Fruit fly (Drosophila melanogaster) whole organism, embryonic: ENCODE data around the gene PRL-1.
A peak's percentile ranks its signal among the peaks of the same experiment; 100 is the strongest.

ENCODE experiments used
- CG1024 ChIP-seq: fragments of 200-800 bp; sonication (Bioruptor generic); IDR thresholded peaks from 2 replicates; pipeline ENCODE4 v1.3.6; 2022; ENCODE audit warnings: missing biosample characterization, missing genetic modification characterization
- CG11085 ChIP-seq: fragments of 200-800 bp; sonication (Bioruptor generic); IDR thresholded peaks from 2 replicates; pipeline ENCODE4 v1.3.6; 2022; ENCODE audit warnings: missing biosample characterization, missing genetic modification characterization
- CG12071 ChIP-seq: fragments of 200-800 bp; sonication (Bioruptor generic); optimal IDR thresholded peaks from 3 replicates; lab custom pipeline; 2018; ENCODE audit warnings: missing biosample characterization, mild to moderate bottlenecking, missing genetic modification characterization
- CG12219 ChIP-seq: fragments of 200-800 bp; sonication (Bioruptor generic); optimal IDR thresholded peaks from 3 replicates; lab custom pipeline; 2018; ENCODE audit warnings: missing biosample characterization, mild to moderate bottlenecking, missing genetic modification characterization
- CG14667 ChIP-seq: fragments of 200-800 bp; sonication (Bioruptor generic); IDR thresholded peaks from 2 replicates; pipeline ENCODE4 v1.3.6; 2022; ENCODE audit warnings: missing biosample characterization, missing genetic modification characterization
- CG1603 ChIP-seq: fragments of 200-800 bp; sonication (Bioruptor generic); optimal IDR thresholded peaks from 2 replicates; lab custom pipeline; 2019; ENCODE audit warnings: missing biosample characterization, mild to moderate bottlenecking, missing genetic modification characterization, moderate library complexity
- CG16813 ChIP-seq: fragments of 200-800 bp; sonication (Bioruptor generic); IDR thresholded peaks from 3 replicates; pipeline ENCODE4 v1.3.6; 2022; ENCODE audit warnings: missing biosample characterization, missing genetic modification characterization; ENCODE audit not compliant: partially characterized antibody
- CG17186 ChIP-seq: fragments of 200-800 bp; sonication (Bioruptor generic); optimal IDR thresholded peaks from 3 replicates; lab custom pipeline; 2017; ENCODE audit warnings: missing biosample characterization, missing genetic modification reagents, missing genetic modification characterization
- CG18011 ChIP-seq: fragments of 200-800 bp; sonication (Bioruptor generic); optimal IDR thresholded peaks from 2 replicates; lab custom pipeline; 2017; ENCODE audit warnings: missing biosample characterization, missing genetic modification characterization, mild to moderate bottlenecking, moderate library complexity, missing genotype
- CG30020 ChIP-seq: fragments of 200-800 bp; optimal IDR thresholded peaks from 2 replicates; lab custom pipeline; 2019; ENCODE audit warnings: missing biosample characterization, mild to moderate bottlenecking, missing genetic modification characterization, moderate library complexity
- CG30403 ChIP-seq: fragments of 200-800 bp; sonication (Bioruptor generic); optimal IDR thresholded peaks from 3 replicates; lab custom pipeline; 2016; ENCODE audit warnings: missing biosample characterization, missing genetic modification characterization
- CG3163 ChIP-seq: fragments of 200-800 bp; sonication (Bioruptor generic); optimal IDR thresholded peaks from 3 replicates; lab custom pipeline; 2016; ENCODE audit warnings: missing biosample characterization, missing genetic modification characterization
- CG34376 ChIP-seq: fragments of 200-800 bp; sonication (Bioruptor generic); optimal IDR thresholded peaks from 2 replicates; lab custom pipeline; 2018; ENCODE audit warnings: missing biosample characterization, mild to moderate bottlenecking, missing genetic modification characterization
- CG4820 ChIP-seq: fragments of 200-800 bp; sonication (Bioruptor generic); optimal IDR thresholded peaks from 3 replicates; lab custom pipeline; 2016; ENCODE audit warnings: missing biosample characterization, missing genetic modification characterization
- CG6254 ChIP-seq: fragments of 200-800 bp; sonication (Bioruptor generic); optimal IDR thresholded peaks from 3 replicates; lab custom pipeline; 2017; ENCODE audit warnings: mild to moderate bottlenecking, missing biosample characterization, missing genetic modification reagents, missing genetic modification characterization
- CG7987 ChIP-seq: fragments of 200-800 bp; sonication (Bioruptor generic); optimal IDR thresholded peaks from 2 replicates; lab custom pipeline; 2018; ENCODE audit warnings: missing biosample characterization, mild to moderate bottlenecking, missing genetic modification characterization, moderate library complexity
- CG8765 ChIP-seq: fragments of 200-800 bp; sonication (Bioruptor generic); IDR thresholded peaks from 2 replicates; pipeline ENCODE4 v1.3.6; 2022; ENCODE audit warnings: missing biosample characterization, missing genetic modification characterization
- CG9876 ChIP-seq: fragments of 200-800 bp; sonication (Bioruptor generic); optimal IDR thresholded peaks from 2 replicates; lab custom pipeline; 2016; ENCODE audit warnings: missing biosample characterization, missing genetic modification characterization
- CTCF ChIP-seq: fragments of 200-800 bp; sonication (Bioruptor generic); optimal IDR thresholded peaks from 2 replicates; lab custom pipeline; 2017; ENCODE audit warnings: missing biosample characterization, mild to moderate bottlenecking, missing genetic modification characterization, moderate library complexity
- Deaf1 ChIP-seq: fragments of 200-800 bp; optimal IDR thresholded peaks from 3 replicates; lab custom pipeline; 2019; ENCODE audit warnings: missing biosample characterization, mild to moderate bottlenecking, missing genetic modification characterization, moderate library complexity
- Doc2 ChIP-seq: fragments of 200-800 bp; sonication (Bioruptor generic); IDR thresholded peaks from 2 replicates; pipeline ENCODE4 v1.3.6; 2022; ENCODE audit warnings: missing biosample characterization, missing genetic modification characterization
- Drgx ChIP-seq: fragments of 200-800 bp; sonication (Bioruptor generic); IDR thresholded peaks from 2 replicates; pipeline ENCODE4 v1.3.6; 2022; ENCODE audit warnings: missing biosample characterization, missing genetic modification characterization
- E2f2 ChIP-seq: fragments of 200-800 bp; sonication (Bioruptor generic); IDR thresholded peaks from 2 replicates; pipeline ENCODE4 v1.3.6; 2022; ENCODE audit warnings: missing biosample characterization, missing genetic modification characterization
- Hmx ChIP-seq: fragments of 200-800 bp; sonication (Bioruptor generic); optimal IDR thresholded peaks from 2 replicates; lab custom pipeline; 2016; ENCODE audit warnings: missing biosample characterization, missing genetic modification characterization
- Mad ChIP-seq: fragments of 200-800 bp; sonication (Bioruptor generic); optimal IDR thresholded peaks from 2 replicates; lab custom pipeline; 2016; ENCODE audit warnings: missing biosample characterization, missing genetic modification characterization
- Med ChIP-seq: fragments of 200-800 bp; sonication (Bioruptor generic); peaks from one replicate; lab custom pipeline; 2016; ENCODE audit warnings: missing biosample characterization, missing genetic modification characterization, mild to moderate bottlenecking, inconsistent platforms, moderate library complexity
- NC2β ChIP-seq: fragments of 200-800 bp; sonication (Bioruptor generic); optimal IDR thresholded peaks from 2 replicates; lab custom pipeline; 2016; ENCODE audit warnings: missing biosample characterization, missing genetic modification characterization
- Optix ChIP-seq: fragments of 200-800 bp; sonication (Bioruptor generic); IDR thresholded peaks from 3 replicates; pipeline ENCODE4 v1.3.6; 2022; ENCODE audit warnings: missing biosample characterization, missing genetic modification characterization
- Ravus ChIP-seq: fragments of 200-800 bp; sonication (Bioruptor generic); IDR thresholded peaks from 2 replicates; pipeline ENCODE4 v1.3.6; 2022; ENCODE audit warnings: missing biosample characterization, missing genetic modification characterization
- Rfx ChIP-seq: fragments of 200-800 bp; sonication (Bioruptor generic); IDR thresholded peaks from 2 replicates; pipeline ENCODE4 v1.3.6; 2022; ENCODE audit warnings: missing biosample characterization, missing genetic modification characterization
- Xbp1 ChIP-seq: fragments of 200-800 bp; sonication (Bioruptor generic); optimal IDR thresholded peaks from 3 replicates; lab custom pipeline; 2016; ENCODE audit warnings: missing biosample characterization, mild to moderate bottlenecking, missing genetic modification characterization
- az2 ChIP-seq: fragments of 200-800 bp; sonication (Bioruptor generic); optimal IDR thresholded peaks from 3 replicates; lab custom pipeline; 2016; ENCODE audit warnings: missing biosample characterization, missing genetic modification characterization
- chinmo ChIP-seq: fragments of 200-800 bp; sonication (Bioruptor generic); IDR thresholded peaks from 4 replicates; pipeline ENCODE4 v1.3.6; 2022; ENCODE audit warnings: missing biosample characterization, missing genetic modification characterization; ENCODE audit not compliant: partially characterized antibody
- chm ChIP-seq: fragments of 200-800 bp; sonication (Bioruptor generic); IDR thresholded peaks from 2 replicates; pipeline ENCODE4 v1.3.6; 2022; ENCODE audit warnings: missing biosample characterization, missing genetic modification characterization
- ewg ChIP-seq: fragments of 200-800 bp; sonication (Bioruptor generic); optimal IDR thresholded peaks from 3 replicates; lab custom pipeline; 2017; ENCODE audit warnings: mild to moderate bottlenecking, missing biosample characterization, missing genetic modification reagents, missing genetic modification characterization
- gcm2 ChIP-seq: fragments of 200-800 bp; sonication (Bioruptor generic); optimal IDR thresholded peaks from 2 replicates; lab custom pipeline; 2016; ENCODE audit warnings: missing biosample characterization, missing genetic modification characterization
- gsb ChIP-seq: fragments of 200-800 bp; sonication (Bioruptor generic); IDR thresholded peaks from 2 replicates; pipeline ENCODE4 v1.3.6; 2022; ENCODE audit warnings: missing biosample characterization, missing genetic modification characterization
- hb ChIP-seq: fragments of 200-800 bp; sonication (Bioruptor generic); IDR thresholded peaks from 3 replicates; pipeline ENCODE4 v1.3.6; 2022; ENCODE audit warnings: missing biosample characterization, missing genetic modification characterization; ENCODE audit not compliant: partially characterized antibody
- nom ChIP-seq: fragments of 200-800 bp; sonication (Bioruptor generic); optimal IDR thresholded peaks from 2 replicates; lab custom pipeline; 2017; ENCODE audit warnings: missing biosample characterization, missing genetic modification characterization, mild to moderate bottlenecking, moderate library complexity, missing genetic modification reagents
- org-1 ChIP-seq: fragments of 200-800 bp; sonication (Bioruptor generic); optimal IDR thresholded peaks from 2 replicates; lab custom pipeline; 2017; ENCODE audit warnings: missing biosample characterization, missing genetic modification characterization
- pfk ChIP-seq: fragments of 200-800 bp; sonication (Bioruptor generic); optimal IDR thresholded peaks from 2 replicates; lab custom pipeline; 2018; ENCODE audit warnings: missing biosample characterization, mild to moderate bottlenecking, missing genetic modification characterization, moderate library complexity
- prd ChIP-seq, 3 experiments: fragments of >200 bp in 2 of 3; fragments of 200-800 bp in 1 of 3; sonication (Bioruptor generic) in 1 of 3; optimal IDR thresholded peaks in 2 of 3; IDR thresholded peaks in 1 of 3; 2 replicates in 2 of 3; 3 replicates in 1 of 3; pipeline versions ENCODE4 v1.3.6 to Lab custom; 2017 to 2022; ENCODE audit warnings: missing biosample characterization in 1 of 3, missing genetic modification characterization in 1 of 3
- run ChIP-seq: fragments of 200-800 bp; sonication (Bioruptor generic); optimal IDR thresholded peaks from 3 replicates; lab custom pipeline; 2018; ENCODE audit warnings: missing biosample characterization, mild to moderate bottlenecking, missing genetic modification characterization
- schlank ChIP-seq: fragments of 200-800 bp; sonication (Bioruptor generic); optimal IDR thresholded peaks from 2 replicates; lab custom pipeline; 2018; ENCODE audit warnings: missing biosample characterization, mild to moderate bottlenecking, missing genetic modification characterization
- ttk ChIP-seq: fragments of 200-800 bp; sonication (Bioruptor generic); IDR thresholded peaks from 2 replicates; pipeline ENCODE4 v2.1.2; 2022; ENCODE audit warnings: missing biosample characterization, missing genetic modification characterization
- unc-4 ChIP-seq: fragments of 200-800 bp; sonication (Bioruptor generic); IDR thresholded peaks from 2 replicates; pipeline ENCODE4 v1.3.6; 2022; ENCODE audit warnings: missing biosample characterization, missing genetic modification characterization; ENCODE audit not compliant: partially characterized antibody
- wor ChIP-seq: fragments of 200-800 bp; sonication (Bioruptor generic); IDR thresholded peaks from 2 replicates; pipeline ENCODE4 v1.3.6; 2022; ENCODE audit warnings: missing biosample characterization, missing genetic modification characterization

The PRL-1 gene

DNA sequence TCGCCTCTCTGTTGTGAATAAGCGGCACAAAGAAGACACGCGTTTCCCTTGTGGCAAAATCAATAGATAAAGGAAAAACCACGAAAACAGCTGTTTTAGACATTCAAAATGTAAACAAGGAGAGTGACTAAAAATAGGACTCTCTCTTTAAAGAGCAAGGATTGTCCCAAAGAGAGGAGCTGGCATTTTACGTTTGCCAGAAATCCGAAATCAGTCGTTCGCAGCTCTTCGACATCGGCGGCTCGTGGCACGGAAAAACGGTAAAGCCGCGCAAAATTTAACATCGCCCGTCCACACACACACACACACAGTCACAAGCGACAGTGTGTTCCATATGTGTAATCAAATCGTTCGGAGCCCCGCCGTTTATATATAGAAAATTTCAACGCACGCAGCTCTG is 26.1 kb downstream of the PRL-1 start, which contains the start of gene Ca-Ma2d (continued):
- TF ChIP-seq CG14667 (GFP tag; lab: Robert Waterston, UW) (no peak), CG3163 (GFP tag; lab: Kevin White, UChicago) (peak; percentile 97), schlank (tag; lab: Kevin White, UChicago) (no peak), chinmo (GFP tag; lab: Robert Waterston, UW) (0 out of 4 replicates have a peak, but pooled peaks have one; percentile 41), Hmx (GFP tag; lab: Kevin White, UChicago) (no peak), ewg (GFP tag; lab: Kevin White, UChicago) (peak; percentile 56), CG34376 (GFP tag; lab: Kevin White, UChicago) (no peak), CG8765 (GFP tag; lab: Robert Waterston, UW) (no peak), gcm2 (GFP tag; lab: Kevin White, UChicago) (no peak), Deaf1 (tag; lab: Kevin White, UChicago) (peak; percentile 77), CG7987 (GFP tag; lab: Kevin White, UChicago) (no peak), E2f2 (no peak), Mad (GFP tag; lab: Kevin White, UChicago) (no peak), Rfx (no peak), unc-4 (GFP tag; lab: Robert Waterston, UW) (0 out of 2 replicates have a peak, but pooled peaks have one; percentile 33), Doc2 (GFP tag; lab: Robert Waterston, UW) (no peak), CG17186 (no peak), CG4820 (GFP tag; lab: Kevin White, UChicago) (no peak), Optix (GFP tag; lab: Robert Waterston, UW) (no peak), Ravus (GFP tag; lab: Robert Waterston, UW) (no peak), run (tag; lab: Kevin White, UChicago) (no peak), CG30403 (GFP tag; lab: Kevin White, UChicago) (no peak), prd (optimal IDR thresholded peaks at IDR 0.05; lab: Kevin White, UChicago) (no peak), prd (GFP tag; IDR thresholded peaks at IDR 0.05; lab: Robert Waterston, UW) (no peak), gsb (GFP tag; lab: Robert Waterston, UW) (no peak), CG12219 (GFP tag; lab: Kevin White, UChicago) (no peak), Drgx (GFP tag; lab: Robert Waterston, UW) (no peak), ttk (no peak), CG9876 (no peak), CG11085 (GFP tag; lab: Robert Waterston, UW) (no peak), CG12071 (GFP tag; lab: Kevin White, UChicago) (no peak), nom (GFP tag; lab: Kevin White, UChicago) (no peak), hb (GFP tag; lab: Robert Waterston, UW) (no peak), CG18011 (GFP tag; lab: Kevin White, UChicago) (no peak), chm (GFP tag; lab: Robert Waterston, UW) (no peak), CG16813 (no peak), wor (GFP tag; lab: Robert Waterston, UW) (no peak), CG1024 (no peak)

DNA sequence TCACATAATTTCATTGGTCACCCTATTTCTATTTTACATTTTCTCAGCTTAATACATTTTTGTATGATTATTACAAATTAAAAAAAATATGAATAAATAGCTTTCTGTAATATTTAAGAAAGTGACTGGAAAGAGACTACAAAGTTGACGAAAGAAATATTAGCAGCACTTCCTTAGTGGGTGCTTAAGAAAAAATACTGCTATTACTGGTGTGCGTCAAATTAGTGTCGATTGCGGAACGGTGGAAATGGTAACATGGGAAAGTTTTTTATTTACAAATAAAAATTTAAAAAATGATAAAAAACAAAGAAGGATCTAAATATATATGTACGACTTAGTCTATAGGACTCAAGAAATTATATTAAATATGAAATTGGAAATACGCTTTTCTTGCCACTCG is 33.4 kb downstream of the PRL-1 start:
- no peak for TF ChIP-seq org-1 (GFP tag; lab: Kevin White, UChicago)
- no peak for TF ChIP-seq gsb (GFP tag; lab: Robert Waterston, UW)
- TF ChIP-seq CG6254: peak; percentile 69
- no peak for TF ChIP-seq az2 (GFP tag; lab: Kevin White, UChicago)
- no peak for TF ChIP-seq NC2β (GFP tag; lab: Kevin White, UChicago)
- TF ChIP-seq CG30020 (tag; lab: Kevin White, UChicago): peak; percentile 66
- TF ChIP-seq CTCF (GFP tag; lab: Kevin White, UChicago): peak; percentile 82
- TF ChIP-seq pfk (GFP tag; lab: Kevin White, UChicago): peak; percentile 45
- peak; percentile 48 for TF ChIP-seq CG1603 (tag; lab: Kevin White, UChicago)
- no peak for TF ChIP-seq Med (GFP tag; lab: Kevin White, UChicago)
- TF ChIP-seq Xbp1 (GFP tag; lab: Kevin White, UChicago): no peak
